Fruit fly (Drosophila melanogaster): Measurements from ENCODE around the gene Edg78E.
A peak's percentile ranks its signal among the peaks of the same experiment; 100 is the strongest.

The Edg78E gene

DNA sequence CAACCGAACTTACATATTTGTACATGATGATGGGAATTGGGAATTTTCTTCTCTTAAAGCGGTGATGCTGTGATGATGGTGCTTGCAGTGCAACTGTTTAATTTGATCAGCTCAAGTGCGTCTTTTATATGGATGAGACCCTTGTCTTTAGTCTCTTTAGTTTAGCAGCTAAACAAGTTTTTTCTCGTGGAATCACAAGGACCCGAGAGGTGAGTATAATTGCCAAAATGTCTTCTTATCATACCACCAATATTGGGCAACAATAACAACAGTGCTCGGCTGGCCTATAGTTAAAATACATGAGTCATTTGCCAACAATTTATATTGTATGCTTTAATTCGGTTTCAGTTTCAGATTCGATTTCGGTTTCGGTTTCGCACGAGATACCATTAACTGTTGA, at the start of gene Edg78E:
Gene Edg78E, minus strand, starts transcription at position 101 of the 400 bp plus-strand sequence.
- TF ChIP-seq Snoo (tag; optimal IDR thresholded peaks at IDR 0.05): no peak
- no peak for TF ChIP-seq CG15710 (tag; optimal IDR thresholded peaks at IDR 0.05)
- TF ChIP-seq CG34367 (tag; optimal IDR thresholded peaks at IDR 0.05): no peak
- no peak for TF ChIP-seq Ets98B (GFP tag; IDR thresholded peaks at IDR 0.05)
- no peak for TF ChIP-seq rn (GFP tag; IDR thresholded peaks at IDR 0.05)
- no peak for TF ChIP-seq D1 (tag; optimal IDR thresholded peaks at IDR 0.05)
- TF ChIP-seq CG32121 (GFP tag; IDR thresholded peaks at IDR 0.05): no peak

DNA sequence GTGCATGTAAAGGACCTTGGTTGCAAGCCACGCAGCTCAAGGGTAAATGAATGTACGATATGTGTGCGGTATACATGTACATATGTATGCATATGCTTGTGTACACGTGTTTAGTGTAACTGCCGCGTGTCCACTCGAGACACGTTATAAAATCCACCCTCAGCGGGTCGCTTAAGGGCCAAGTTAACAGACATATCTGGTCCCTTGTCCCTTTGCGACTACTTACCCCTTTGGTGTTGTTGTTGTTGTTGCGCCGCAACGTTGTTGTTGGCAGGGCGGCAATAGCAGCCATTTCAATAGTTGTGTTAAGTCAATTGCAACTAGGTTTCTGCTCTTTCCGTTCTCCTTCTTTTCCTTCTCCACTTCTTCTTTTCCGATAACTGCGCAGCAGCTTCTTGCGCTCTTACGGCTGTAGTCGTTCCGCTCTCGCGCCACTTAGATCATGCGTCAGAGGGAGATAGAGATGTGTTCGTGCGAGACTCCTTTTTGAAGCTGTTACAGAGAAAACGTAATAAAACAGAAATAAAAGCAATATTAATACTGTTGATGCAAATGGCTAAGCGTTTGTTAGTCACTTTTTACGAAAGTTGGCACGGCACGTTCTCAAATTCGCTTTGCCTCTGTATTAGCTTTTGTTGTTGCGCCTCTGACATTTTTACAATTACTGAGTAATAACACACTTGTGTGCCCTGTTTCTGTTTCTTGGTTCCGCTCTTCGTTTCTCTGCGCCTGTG, 49.0 kb upstream of the Edg78E start:
- no peak for TF ChIP-seq CG32121 (GFP tag; IDR thresholded peaks at IDR 0.05)
- no peak for TF ChIP-seq CG17806 (tag; optimal IDR thresholded peaks at IDR 0.05)
- TF ChIP-seq Snoo (tag; optimal IDR thresholded peaks at IDR 0.05): no peak
- TF ChIP-seq CG9948 (tag; optimal IDR thresholded peaks at IDR 0.05): no peak
- TF ChIP-seq CG8159 (tag; optimal IDR thresholded peaks at IDR 0.05): no peak
- TF ChIP-seq CG10348 (GFP tag; IDR thresholded peaks at IDR 0.05): no peak
- TF ChIP-seq CG12605 (GFP tag; IDR thresholded peaks at IDR 0.05): no peak
- TF ChIP-seq EcR (GFP tag; optimal IDR thresholded peaks at IDR 0.05): no peak
- no peak for TF ChIP-seq Ets98B (GFP tag; IDR thresholded peaks at IDR 0.05)

DNA sequence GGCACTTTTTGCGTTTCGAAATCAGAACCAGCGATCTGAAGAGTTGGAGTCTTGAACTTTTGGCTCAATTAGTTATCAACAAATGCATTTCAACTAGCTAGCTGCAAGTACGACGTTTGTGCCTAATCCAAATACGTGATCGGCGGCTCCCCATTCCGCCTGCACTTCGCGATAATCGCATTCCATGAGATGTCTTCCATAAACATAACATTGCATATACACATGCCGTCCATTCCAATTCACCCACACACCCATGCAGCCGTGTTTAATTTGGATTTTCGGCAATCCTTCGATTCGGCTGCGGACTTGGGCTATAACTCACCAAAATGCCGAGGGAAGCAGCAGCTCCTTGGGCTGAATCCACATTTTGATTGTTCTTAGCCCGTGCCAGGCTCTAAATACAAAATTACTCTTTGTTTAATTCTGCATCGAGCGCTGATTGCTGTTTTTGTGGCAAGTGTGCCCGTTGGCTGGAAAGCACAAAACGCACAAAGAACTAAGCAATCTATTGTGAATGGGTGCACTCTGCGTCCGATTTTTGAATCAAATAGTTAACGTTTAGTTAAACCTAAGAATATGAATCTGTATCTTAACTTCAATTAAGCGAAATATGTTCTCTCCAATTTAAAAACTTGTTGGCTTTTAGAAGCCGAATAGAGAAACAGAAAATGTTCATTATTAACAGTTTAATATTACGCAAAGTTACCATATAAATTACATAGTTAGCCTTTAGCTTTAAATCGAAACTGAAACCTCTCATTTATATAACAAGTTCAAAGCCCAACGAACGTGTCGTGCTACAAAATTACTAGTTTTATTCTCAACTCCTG, 45.9 kb upstream of the Edg78E start, which contains the start of the genes Tbc1d8-9 and CG32436:
Gene Tbc1d8-9, minus strand, starts transcription at position 463 of the 830 bp plus-strand sequence.
Gene CG32436, plus strand, starts transcription at position 780 of the 830 bp plus-strand sequence.
- TF ChIP-seq CG4496 (GFP tag; IDR thresholded peaks at IDR 0.05) (peak; percentile 56; the same call in 2 of the 3 replicates), fd96Ca (GFP tag; IDR thresholded peaks at IDR 0.05) (peak; percentile 66; the same call in 1 of the 3 replicates), EcR (GFP tag; optimal IDR thresholded peaks at IDR 0.05) (peak; percentile 8), CG32121 (GFP tag; IDR thresholded peaks at IDR 0.05) (peak; percentile 70), Ets98B (GFP tag; IDR thresholded peaks at IDR 0.05) (peak; percentile 59; the same call in 1 of the 2 replicates), CG17806 (tag; optimal IDR thresholded peaks at IDR 0.05) (no peak), CG12605 (GFP tag; IDR thresholded peaks at IDR 0.05) (peak; percentile 47; the same call in 1 of the 2 replicates), rn (GFP tag; IDR thresholded peaks at IDR 0.05) (no peak), CG8159 (tag; optimal IDR thresholded peaks at IDR 0.05) (no peak)

DNA sequence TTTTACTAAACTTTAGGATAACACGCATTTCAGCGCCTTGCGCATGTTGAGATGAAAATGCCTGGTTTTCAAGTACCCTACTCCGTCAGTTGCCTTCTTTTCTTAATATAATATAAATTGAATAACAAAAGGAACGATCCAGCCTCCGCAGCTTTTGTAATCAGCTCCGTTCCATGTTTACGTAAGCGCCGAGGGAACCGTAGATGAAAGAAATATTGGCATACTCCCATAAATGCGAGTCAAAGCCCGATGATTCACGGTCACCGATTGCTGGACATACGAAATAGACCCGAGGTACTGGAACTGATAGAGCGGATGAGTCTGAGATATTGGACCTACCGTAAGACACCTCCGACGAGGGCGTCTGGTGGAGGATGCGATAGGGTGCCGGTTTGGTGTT, 45.0 kb upstream of the Edg78E start:
- TF ChIP-seq CG17806 (tag; optimal IDR thresholded peaks at IDR 0.05) (no peak), Ets98B (GFP tag; IDR thresholded peaks at IDR 0.05) (no peak), CG8159 (tag; optimal IDR thresholded peaks at IDR 0.05) (no peak), fd96Ca (GFP tag; IDR thresholded peaks at IDR 0.05) (no peak), rn (GFP tag; IDR thresholded peaks at IDR 0.05) (no peak), CG10348 (GFP tag; IDR thresholded peaks at IDR 0.05) (no peak), CG13204 (GFP tag; optimal IDR thresholded peaks at IDR 0.05) (no peak), EcR (GFP tag; optimal IDR thresholded peaks at IDR 0.05) (peak; percentile 77)

DNA sequence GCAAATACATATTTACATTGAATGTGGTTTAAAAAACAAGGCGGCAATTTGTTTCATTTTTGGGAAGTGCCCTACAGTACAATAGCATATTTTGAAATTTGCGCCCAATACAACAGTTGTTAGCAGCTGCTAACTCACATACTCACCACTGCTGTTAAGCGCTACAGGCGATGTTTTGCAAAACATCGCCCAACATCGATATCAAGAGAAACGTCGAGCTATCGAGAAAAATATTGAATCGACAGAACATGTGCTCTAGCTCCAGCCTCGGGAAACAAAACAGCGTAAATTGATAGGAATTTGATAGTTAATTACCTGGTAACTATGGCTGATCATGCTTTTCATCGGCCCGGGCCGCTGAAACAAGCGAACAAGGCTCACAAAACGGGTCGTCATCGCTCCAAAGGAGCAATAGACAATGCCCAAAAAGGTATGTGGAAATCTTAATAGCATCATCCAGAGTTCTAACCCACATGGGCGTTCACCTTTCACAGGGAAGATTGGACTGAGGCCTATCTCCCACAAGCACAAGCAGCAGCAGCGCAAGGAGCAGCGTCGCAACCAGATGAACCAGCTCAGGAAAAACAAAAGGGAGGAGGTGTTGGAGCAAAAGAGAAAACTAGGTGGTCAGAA, 37.5 kb upstream of the Edg78E start, which contains the start of gene Tsr1:
Gene Tsr1, plus strand, starts transcription at position 217 of the 633 bp plus-strand sequence.
- TF ChIP-seq Pif1B (GFP tag; optimal IDR thresholded peaks at IDR 0.05): no peak

DNA sequence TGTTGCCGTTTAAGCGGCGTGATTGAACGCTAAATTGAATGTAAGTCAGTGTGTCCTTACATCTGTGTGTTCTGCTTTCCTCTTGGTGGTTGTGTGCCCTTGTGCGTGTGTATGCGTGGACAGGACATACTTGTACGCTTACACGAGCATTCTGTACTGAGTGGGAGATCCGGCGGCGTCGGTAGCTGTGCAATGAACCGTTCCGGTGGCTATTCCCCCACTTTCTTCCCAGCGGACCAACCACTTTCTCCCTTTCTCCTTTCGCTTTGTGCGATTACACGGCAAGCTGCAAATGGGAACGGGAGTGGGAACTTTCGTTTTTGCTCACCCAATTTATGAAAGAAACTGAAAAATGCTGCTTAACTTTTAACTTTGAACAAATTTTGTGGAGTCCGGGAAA, 27.1 kb upstream of the Edg78E start:
- TF ChIP-seq CG15710 (tag; optimal IDR thresholded peaks at IDR 0.05) (no peak), fd96Ca (GFP tag; IDR thresholded peaks at IDR 0.05) (no peak), Snoo (tag; optimal IDR thresholded peaks at IDR 0.05) (no peak), CG12605 (GFP tag; IDR thresholded peaks at IDR 0.05) (no peak), CG14655 (GFP tag; optimal IDR thresholded peaks at IDR 0.05) (no peak), CG32121 (GFP tag; IDR thresholded peaks at IDR 0.05) (no peak), CG4496 (GFP tag; IDR thresholded peaks at IDR 0.05) (no peak)

DNA sequence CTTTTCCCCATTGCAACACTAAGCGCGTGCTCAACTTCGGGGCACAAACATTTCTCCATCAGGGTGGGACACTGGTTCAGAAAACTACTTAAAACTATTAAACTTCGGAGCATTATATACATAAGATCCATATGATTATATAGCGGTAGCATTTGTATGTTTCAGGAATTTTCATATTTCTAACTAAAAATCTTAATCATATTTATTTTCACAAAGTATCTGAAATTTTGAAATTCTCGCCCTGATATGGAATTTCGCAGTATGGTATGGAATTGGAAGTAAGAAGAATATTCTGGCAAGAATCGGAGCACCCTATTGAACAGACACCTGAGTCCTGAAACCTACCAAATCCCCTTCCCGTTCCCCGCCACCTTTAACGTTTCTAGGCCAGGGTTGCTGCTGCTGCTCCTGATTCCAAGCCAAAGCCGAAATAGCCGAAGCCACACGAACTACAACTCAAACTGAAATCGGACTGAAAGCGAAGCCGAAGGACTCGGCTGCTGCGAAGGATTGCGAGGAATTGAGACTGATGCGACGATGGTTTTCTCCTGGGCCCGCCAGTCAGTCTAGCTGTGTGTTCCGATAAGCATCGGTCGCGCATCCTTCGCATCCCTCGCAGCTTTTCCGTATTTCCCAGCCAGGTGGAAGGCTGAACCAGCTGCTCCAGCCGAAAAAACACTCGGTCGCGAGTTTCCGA, 24.4 kb upstream of the Edg78E start:
- TF ChIP-seq CG34367 (tag; optimal IDR thresholded peaks at IDR 0.05) (peak; percentile 36), EcR (GFP tag; optimal IDR thresholded peaks at IDR 0.05) (no peak), fd96Ca (GFP tag; IDR thresholded peaks at IDR 0.05) (no peak), Pif1B (GFP tag; optimal IDR thresholded peaks at IDR 0.05) (peak; percentile 5), Pif1A (GFP tag; optimal IDR thresholded peaks at IDR 0.05) (peak; percentile 62), CG8159 (tag; optimal IDR thresholded peaks at IDR 0.05) (peak; percentile 70)
